Fruit fly (Drosophila melanogaster) whole organism, wandering third instar larva: ENCODE data around the gene CG34398.

ENCODE experiments used
- Abd-B ChIP-seq: fragments of >200 bp; optimal IDR thresholded peaks from 2 replicates; lab custom pipeline; 2017; ENCODE audit warnings: missing biosample characterization, missing genetic modification characterization
- CG9705 ChIP-seq: fragments of 200-800 bp; sonication (Bioruptor generic); optimal IDR thresholded peaks from 2 replicates; lab custom pipeline; 2018; ENCODE audit warnings: missing biosample characterization, mild to moderate bottlenecking, missing genetic modification characterization
- CrebA ChIP-seq: fragments of 200-800 bp; sonication (Bioruptor generic); optimal IDR thresholded peaks from 2 replicates; lab custom pipeline; 2016; ENCODE audit warnings: missing biosample characterization, mild to moderate bottlenecking, missing genetic modification characterization, borderline replicate concordance
- GATAd ChIP-seq: sonication (Bioruptor generic); optimal IDR thresholded peaks from 2 replicates; lab custom pipeline; 2016; ENCODE audit warnings: missing biosample characterization, missing genetic modification characterization
- Hr83 ChIP-seq: fragments of 200-300 bp; sonication (Bioruptor generic); optimal IDR thresholded peaks from 2 replicates; lab custom pipeline; 2016; ENCODE audit warnings: missing biosample characterization, mild to moderate bottlenecking, missing genetic modification characterization, moderate library complexity; ENCODE audit not compliant: poor library complexity, severe bottlenecking
- Jra ChIP-seq: sonication (Bioruptor generic); optimal IDR thresholded peaks from 2 replicates; lab custom pipeline; 2016; ENCODE audit warnings: missing biosample characterization, missing genetic modification characterization
- Vsx2 ChIP-seq: fragments of 200-300, 225-300 bp; sonication (Bioruptor generic); optimal IDR thresholded peaks from 2 replicates; lab custom pipeline; 2018; ENCODE audit warnings: missing biosample characterization, missing genetic modification characterization; ENCODE audit not compliant: partially characterized antibody
- br ChIP-seq: fragments of 200-800 bp; sonication (Bioruptor generic); optimal IDR thresholded peaks from 2 replicates; lab custom pipeline; 2016; ENCODE audit warnings: missing biosample characterization, missing genetic modification characterization
- fru ChIP-seq: fragments of 200-800 bp; sonication (Bioruptor generic); optimal IDR thresholded peaks from 3 replicates; lab custom pipeline; 2016; ENCODE audit warnings: missing biosample characterization, mild to moderate bottlenecking, missing genetic modification characterization
- h ChIP-seq: fragments of 200-800 bp; sonication (Bioruptor generic); optimal IDR thresholded peaks from 3 replicates; lab custom pipeline; 2016; ENCODE audit warnings: missing biosample characterization, mild to moderate bottlenecking, missing genetic modification characterization
- psq ChIP-seq: fragments of 200-800 bp; sonication (Bioruptor generic); optimal IDR thresholded peaks from 3 replicates; lab custom pipeline; 2017; ENCODE audit warnings: missing biosample characterization, mild to moderate bottlenecking, missing genetic modification characterization, moderate library complexity
- tai ChIP-seq: sonication (Bioruptor generic); optimal IDR thresholded peaks from 2 replicates; lab custom pipeline; 2016; ENCODE audit warnings: missing biosample characterization, missing genetic modification characterization
- usp ChIP-seq: fragments of >200 bp; optimal IDR thresholded peaks from 2 replicates; lab custom pipeline; 2017; ENCODE audit warnings: missing biosample characterization, missing genetic modification characterization

DNA sequence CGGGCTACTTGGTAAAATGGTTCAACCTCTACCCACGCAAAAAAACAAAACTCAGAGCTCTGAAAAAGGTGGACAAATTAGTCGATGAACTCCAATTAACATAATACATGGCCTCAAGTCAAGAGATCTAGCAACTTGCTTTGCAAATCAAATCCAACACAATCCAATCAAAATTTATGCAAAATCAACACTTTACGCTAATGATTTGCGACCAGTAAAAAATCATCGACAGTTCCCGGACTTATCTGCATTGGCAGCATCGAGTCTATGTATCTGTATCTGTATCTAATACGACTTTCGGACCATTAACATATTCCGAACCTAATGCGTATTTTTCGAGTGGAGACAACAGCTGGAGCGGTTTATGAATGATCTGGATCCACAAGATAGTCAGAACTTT lies 47.5 kb upstream of the CG34398 start:
- TF ChIP-seq h (no peak), usp (GFP tag; lab: Kevin White, UChicago) (no peak), psq (GFP tag; lab: Kevin White, UChicago) (no peak), CG9705 (GFP tag; lab: Kevin White, UChicago) (no peak), Abd-B (GFP tag; lab: Kevin White, UChicago) (no peak), GATAd (GFP tag; lab: Kevin White, UChicago) (no peak), br (GFP tag; lab: Kevin White, UChicago) (no peak), CrebA (GFP tag; lab: Kevin White, UChicago) (no peak), Hr83 (no peak), Vsx2 (GFP tag; lab: Kevin White, UChicago) (no peak), Jra (GFP tag; lab: Kevin White, UChicago) (no peak), fru (no peak), tai (GFP tag; lab: Kevin White, UChicago) (no peak)
